Fruit fly (Drosophila melanogaster) whole organism, embryonic: ENCODE data around the gene CG2608.
A peak's percentile ranks its signal among the peaks of the same experiment; 100 is the strongest.

Source experiments
- Atf6 ChIP-seq: fragments of 200-800 bp; sonication (Bioruptor generic); IDR thresholded peaks from 2 replicates; pipeline ENCODE4 v1.3.6; 2022; ENCODE audit warnings: missing biosample characterization, missing genetic modification characterization
- B-H2 ChIP-seq: fragments of 200-800 bp; sonication (Bioruptor generic); optimal IDR thresholded peaks from 2 replicates; lab custom pipeline; 2018; ENCODE audit warnings: missing biosample characterization, mild to moderate bottlenecking, missing genetic modification characterization
- CG10147 ChIP-seq: fragments of 200-800 bp; sonication (Bioruptor generic); optimal IDR thresholded peaks from 2 replicates; lab custom pipeline; 2019; ENCODE audit warnings: missing biosample characterization, mild to moderate bottlenecking, missing genetic modification characterization, moderate library complexity
- CG11696 ChIP-seq: fragments of 200-800 bp; sonication (Bioruptor generic); IDR thresholded peaks from 2 replicates; pipeline ENCODE4 v1.3.6; 2022; ENCODE audit warnings: missing biosample characterization, missing genetic modification characterization
- CG12236 ChIP-seq: fragments of 200-800 bp; sonication (Bioruptor generic); optimal IDR thresholded peaks from 2 replicates; lab custom pipeline; 2016; ENCODE audit warnings: missing biosample characterization, missing genetic modification characterization
- CG12744 ChIP-seq: fragments of 200-800 bp; sonication (Bioruptor generic); optimal IDR thresholded peaks from 2 replicates; lab custom pipeline; 2016; ENCODE audit warnings: missing biosample characterization, missing genetic modification characterization
- CG13287 ChIP-seq: fragments of 200-800 bp; sonication (Bioruptor generic); IDR thresholded peaks from 2 replicates; pipeline ENCODE4 v1.3.6; 2022; ENCODE audit warnings: missing biosample characterization, missing genetic modification characterization; ENCODE audit not compliant: partially characterized antibody
- CG15479 ChIP-seq: fragments of 200-800 bp; sonication (Bioruptor generic); optimal IDR thresholded peaks from 3 replicates; lab custom pipeline; 2019; ENCODE audit warnings: missing biosample characterization, mild to moderate bottlenecking, missing genetic modification characterization, moderate library complexity
- CG15514 ChIP-seq: fragments of 200-800 bp; sonication (Bioruptor generic); optimal IDR thresholded peaks from 3 replicates; lab custom pipeline; 2017; ENCODE audit warnings: missing biosample characterization, missing genetic modification characterization, mild to moderate bottlenecking, moderate library complexity, missing genetic modification reagents
- CG17612 ChIP-seq: fragments of 200-800 bp; sonication (Bioruptor generic); IDR thresholded peaks from 2 replicates; pipeline ENCODE4 v1.3.6; 2022; ENCODE audit warnings: missing biosample characterization, missing genetic modification characterization
- CG17829 ChIP-seq: fragments of 200-800 bp; optimal IDR thresholded peaks from 2 replicates; lab custom pipeline; 2019; ENCODE audit warnings: missing biosample characterization, mild to moderate bottlenecking, missing genetic modification characterization, moderate library complexity
- CG18011 ChIP-seq: fragments of 200-800 bp; sonication (Bioruptor generic); optimal IDR thresholded peaks from 2 replicates; lab custom pipeline; 2017; ENCODE audit warnings: missing biosample characterization, missing genetic modification characterization, mild to moderate bottlenecking, moderate library complexity, missing genotype
- CG18262 ChIP-seq: fragments of 200-800 bp; optimal IDR thresholded peaks from 3 replicates; lab custom pipeline; 2019; ENCODE audit warnings: missing biosample characterization, mild to moderate bottlenecking, missing genetic modification characterization, moderate library complexity
- CG2199 ChIP-seq: fragments of 200-800 bp; sonication (Bioruptor generic); IDR thresholded peaks from 3 replicates; pipeline ENCODE4 v1.3.6; 2022; ENCODE audit warnings: missing biosample characterization, missing genetic modification characterization
- CG3163 ChIP-seq: fragments of 200-800 bp; sonication (Bioruptor generic); optimal IDR thresholded peaks from 3 replicates; lab custom pipeline; 2016; ENCODE audit warnings: missing biosample characterization, missing genetic modification characterization
- CG34224 ChIP-seq: fragments of 200-800 bp; sonication (Bioruptor generic); IDR thresholded peaks from 3 replicates; pipeline ENCODE4 v1.3.6; 2022; ENCODE audit warnings: missing biosample characterization, missing genetic modification characterization; ENCODE audit not compliant: partially characterized antibody
- CG4730 ChIP-seq: fragments of 200-800 bp; sonication (Bioruptor generic); IDR thresholded peaks from 2 replicates; pipeline ENCODE4 v1.3.6; 2022; ENCODE audit warnings: missing biosample characterization, missing genetic modification characterization
- CG5245 ChIP-seq: fragments of 200-800 bp; sonication (Bioruptor generic); optimal IDR thresholded peaks from 3 replicates; lab custom pipeline; 2016; ENCODE audit warnings: missing biosample characterization, missing genetic modification characterization
- CG5953 ChIP-seq: fragments of 200-800 bp; sonication (Bioruptor generic); IDR thresholded peaks from 2 replicates; pipeline ENCODE4 v1.3.6; 2022; ENCODE audit warnings: missing biosample characterization, missing genetic modification characterization
- CG6272 ChIP-seq: fragments of 200-800 bp; sonication (Bioruptor generic); IDR thresholded peaks from 2 replicates; pipeline ENCODE4 v1.3.6; 2022; ENCODE audit warnings: missing biosample characterization, missing genetic modification characterization
- CG6765 ChIP-seq: fragments of 200-800 bp; sonication (Bioruptor generic); optimal IDR thresholded peaks from 3 replicates; lab custom pipeline; 2017; ENCODE audit warnings: missing biosample characterization, mild to moderate bottlenecking, missing genetic modification characterization
- CG7963 ChIP-seq: fragments of 200-800 bp; sonication (Bioruptor generic); IDR thresholded peaks from 3 replicates; pipeline ENCODE4 v1.3.6; 2022; ENCODE audit warnings: missing biosample characterization, missing genetic modification characterization; ENCODE audit not compliant: partially characterized antibody
- CG9609 ChIP-seq: fragments of 200-800 bp; sonication (Bioruptor generic); optimal IDR thresholded peaks from 3 replicates; lab custom pipeline; 2016; ENCODE audit warnings: missing biosample characterization, missing genetic modification characterization
- Dad ChIP-seq: fragments of 200-800 bp; sonication (Bioruptor generic); optimal IDR thresholded peaks from 3 replicates; lab custom pipeline; 2016; ENCODE audit warnings: missing biosample characterization, missing genetic modification characterization
- E2f2 ChIP-seq: fragments of 200-800 bp; sonication (Bioruptor generic); IDR thresholded peaks from 2 replicates; pipeline ENCODE4 v1.3.6; 2022; ENCODE audit warnings: missing biosample characterization, missing genetic modification characterization
- Ets65A ChIP-seq: fragments of 200-800 bp; sonication (Bioruptor generic); peaks from one replicate; lab custom pipeline; 2016; ENCODE audit warnings: missing biosample characterization, missing genetic modification characterization
- Max ChIP-seq: fragments of 200-800 bp; sonication (Bioruptor generic); optimal IDR thresholded peaks from 2 replicates; lab custom pipeline; 2016; ENCODE audit warnings: missing biosample characterization, mild to moderate bottlenecking, missing genetic modification characterization
- Mrtf ChIP-seq: fragments of 200-800 bp; sonication (Bioruptor generic); IDR thresholded peaks from 3 replicates; pipeline ENCODE4 v1.3.6; 2022; ENCODE audit warnings: missing biosample characterization, missing genetic modification characterization
- PHDP ChIP-seq: fragments of 200-800 bp; sonication (Bioruptor generic); optimal IDR thresholded peaks from 3 replicates; lab custom pipeline; 2018; ENCODE audit warnings: missing biosample characterization, mild to moderate bottlenecking, missing genetic modification characterization, moderate library complexity
- Rfx ChIP-seq: fragments of 200-800 bp; sonication (Bioruptor generic); IDR thresholded peaks from 2 replicates; pipeline ENCODE4 v1.3.6; 2022; ENCODE audit warnings: missing biosample characterization, missing genetic modification characterization
- Sox100B ChIP-seq: fragments of 200-800 bp; sonication (Bioruptor generic); optimal IDR thresholded peaks from 3 replicates; lab custom pipeline; 2018; ENCODE audit warnings: missing biosample characterization, mild to moderate bottlenecking, missing genetic modification characterization
- Ssrp ChIP-seq: fragments of 200-800 bp; sonication (Bioruptor generic); optimal IDR thresholded peaks from 2 replicates; lab custom pipeline; 2018; ENCODE audit warnings: missing biosample characterization, mild to moderate bottlenecking, missing genetic modification characterization, moderate library complexity
- Trl ChIP-seq, 3 experiments: fragments of >200 bp in 2 of 3; fragments of 200-800 bp in 1 of 3; sonication (Bioruptor generic) in 1 of 3; optimal IDR thresholded peaks; 2 replicates in 1 of 3; 3 replicates in 2 of 3; lab custom pipeline; 2016 to 2017; ENCODE audit warnings: missing biosample characterization in 1 of 3, missing genetic modification characterization in 1 of 3
- aop ChIP-seq: fragments of 200-800 bp; sonication (Bioruptor generic); IDR thresholded peaks from 2 replicates; pipeline ENCODE4 v1.3.6; 2022; ENCODE audit warnings: missing biosample characterization, missing genetic modification characterization
- chm ChIP-seq: fragments of 200-800 bp; sonication (Bioruptor generic); IDR thresholded peaks from 2 replicates; pipeline ENCODE4 v1.3.6; 2022; ENCODE audit warnings: missing biosample characterization, missing genetic modification characterization
- crc ChIP-seq: fragments of 200-800 bp; sonication (Bioruptor generic); optimal IDR thresholded peaks from 2 replicates; lab custom pipeline; 2016; ENCODE audit warnings: missing biosample characterization, missing genetic modification characterization
- dm ChIP-seq: fragments of 200-800 bp; sonication (Bioruptor generic); optimal IDR thresholded peaks from 3 replicates; lab custom pipeline; 2016; ENCODE audit warnings: missing biosample characterization, missing genetic modification characterization
- exex ChIP-seq: fragments of 200-800 bp; sonication (Bioruptor generic); optimal IDR thresholded peaks from 4 replicates; lab custom pipeline; 2018; ENCODE audit warnings: missing biosample characterization, mild to moderate bottlenecking, missing genetic modification characterization, moderate library complexity
- fd64A ChIP-seq: fragments of 200-800 bp; sonication (Bioruptor generic); optimal IDR thresholded peaks from 3 replicates; lab custom pipeline; 2018; ENCODE audit warnings: missing biosample characterization, mild to moderate bottlenecking, missing genetic modification characterization
- jigr1 ChIP-seq: fragments of 200-800 bp; sonication (Bioruptor generic); IDR thresholded peaks from 3 replicates; pipeline ENCODE4 v1.3.6; 2022; ENCODE audit warnings: missing biosample characterization, missing genetic modification characterization
- knrl ChIP-seq: fragments of 200-800 bp; sonication (Bioruptor generic); IDR thresholded peaks from 3 replicates; pipeline ENCODE4 v1.3.6; 2022; ENCODE audit warnings: missing biosample characterization, missing genetic modification characterization; ENCODE audit not compliant: partially characterized antibody
- lbe ChIP-seq: fragments of 200-800 bp; sonication (Bioruptor generic); optimal IDR thresholded peaks from 2 replicates; lab custom pipeline; 2016; ENCODE audit warnings: missing biosample characterization, mild to moderate bottlenecking, missing genetic modification characterization
- lilli ChIP-seq: fragments of 200-800 bp; sonication (Bioruptor generic); optimal IDR thresholded peaks from 3 replicates; lab custom pipeline; 2016; ENCODE audit warnings: missing biosample characterization, missing genetic modification characterization
- mld ChIP-seq: fragments of 200-800 bp; sonication (Bioruptor generic); IDR thresholded peaks from 3 replicates; pipeline ENCODE4 v1.3.6; 2022; ENCODE audit warnings: missing biosample characterization, missing genetic modification characterization; ENCODE audit not compliant: partially characterized antibody
- repo ChIP-seq: fragments of 200-800 bp; sonication (Bioruptor generic); optimal IDR thresholded peaks from 2 replicates; lab custom pipeline; 2016; ENCODE audit warnings: missing biosample characterization, missing genetic modification characterization
- rib ChIP-seq: fragments of 200-800 bp; sonication (Bioruptor generic); IDR thresholded peaks from 2 replicates; pipeline ENCODE4 v1.3.6; 2022; ENCODE audit warnings: missing biosample characterization, missing genetic modification characterization
- scrt ChIP-seq: fragments of 200-800 bp; sonication (Bioruptor generic); optimal IDR thresholded peaks from 2 replicates; lab custom pipeline; 2018; ENCODE audit warnings: missing biosample characterization, mild to moderate bottlenecking, missing genetic modification characterization, moderate library complexity
- sens-2 ChIP-seq: fragments of 200-800 bp; sonication (Bioruptor generic); IDR thresholded peaks from 2 replicates; pipeline ENCODE4 v1.3.6; 2022; ENCODE audit warnings: missing biosample characterization, missing genetic modification characterization
- sob ChIP-seq: fragments of 200-800 bp; sonication (Bioruptor generic); IDR thresholded peaks from 2 replicates; pipeline ENCODE4 v1.3.6; 2022; ENCODE audit warnings: missing biosample characterization, missing genetic modification characterization
- tap ChIP-seq: fragments of 200-800 bp; optimal IDR thresholded peaks from 3 replicates; lab custom pipeline; 2019; ENCODE audit warnings: missing biosample characterization, mild to moderate bottlenecking, missing genetic modification characterization, moderate library complexity
- tio ChIP-seq: fragments of 200-800 bp; sonication (Bioruptor generic); optimal IDR thresholded peaks from 2 replicates; lab custom pipeline; 2017; ENCODE audit warnings: missing biosample characterization, missing genetic modification characterization, inconsistent platforms
- usp ChIP-seq: fragments of >200 bp; optimal IDR thresholded peaks from 2 replicates; lab custom pipeline; 2017; ENCODE audit warnings: missing biosample characterization, missing genetic modification characterization

Gene CG2608

DNA sequence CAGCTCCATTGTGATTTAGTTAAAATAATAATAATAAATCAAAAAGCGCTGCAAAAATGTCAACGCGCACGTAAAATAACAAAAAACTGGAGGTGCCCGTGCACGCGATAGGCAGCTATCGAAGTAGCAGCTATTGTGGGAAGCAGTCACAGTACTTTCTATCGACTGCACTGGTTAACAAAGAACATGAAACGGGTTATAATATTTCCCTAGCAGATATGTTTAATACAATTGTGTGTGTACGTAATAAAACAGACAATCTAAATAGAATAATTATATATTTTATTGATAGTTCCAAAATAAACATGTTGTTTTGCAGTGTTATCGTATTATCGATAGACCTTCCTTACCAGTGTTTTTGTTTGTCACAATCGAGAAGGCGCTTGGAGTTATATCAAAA, 30.3 kb downstream of the CG2608 start, which contains the start of the genes CG31678 and IKKepsilon (continued):
- TF ChIP-seq fd64A (GFP tag; lab: Kevin White, UChicago) = no peak
- TF ChIP-seq crc = no peak
- peak; percentile 74; the same call in 2 of the 3 replicates for TF ChIP-seq mld (GFP tag; lab: Robert Waterston, UW)
- TF ChIP-seq E2f2 = peak; percentile 49
- TF ChIP-seq Rfx (GFP tag; lab: Robert Waterston, UW) = peak; percentile 59
- TF ChIP-seq CG18011 = no peak
- no peak for TF ChIP-seq CG5953
- TF ChIP-seq CG5245 = no peak
- peak; percentile 91 for TF ChIP-seq knrl
- no peak for TF ChIP-seq CG17612 (GFP tag; lab: Robert Waterston, UW)
- no peak for TF ChIP-seq CG12744 (GFP tag; lab: Kevin White, UChicago)
- peak; percentile 44 for TF ChIP-seq lilli
- peak; percentile 61 for TF ChIP-seq Max (GFP tag; lab: Kevin White, UChicago)
- no peak for TF ChIP-seq Trl (optimal IDR thresholded peaks at IDR 0.05; lab: Kevin White, UChicago)
- TF ChIP-seq Trl (GFP tag; optimal IDR thresholded peaks at IDR 0.05; lab: Kevin White, UChicago) = no peak
- peak; percentile 59 for TF ChIP-seq Ets65A (GFP tag; lab: Kevin White, UChicago)
- peak; percentile 30 for TF ChIP-seq PHDP (tag; lab: Kevin White, UChicago)
- TF ChIP-seq CG9609 = no peak
- no peak for TF ChIP-seq usp (GFP tag; lab: Kevin White, UChicago)
- TF ChIP-seq CG6272 = no peak
- peak; percentile 0 for TF ChIP-seq Sox100B (GFP tag; lab: Kevin White, UChicago)
- peak; percentile 93 for TF ChIP-seq CG34224 (GFP tag; lab: Robert Waterston, UW)
- TF ChIP-seq CG11696 (GFP tag; lab: Robert Waterston, UW) = no peak
- TF ChIP-seq sens-2 (GFP tag; lab: Robert Waterston, UW) = no peak
- peak; percentile 58 for TF ChIP-seq CG15514 (GFP tag; lab: Kevin White, UChicago)
- TF ChIP-seq tap = no peak
- peak; percentile 40 for TF ChIP-seq lbe (GFP tag; lab: Kevin White, UChicago)
- no peak for TF ChIP-seq CG6765
- TF ChIP-seq CG10147 (GFP tag; lab: Kevin White, UChicago) = peak; percentile 29
- TF ChIP-seq tio (GFP tag; lab: Kevin White, UChicago) = no peak
- no peak for TF ChIP-seq dm
- TF ChIP-seq B-H2 (GFP tag; lab: Kevin White, UChicago) = no peak
- TF ChIP-seq repo (GFP tag; lab: Kevin White, UChicago) = no peak
- no peak for TF ChIP-seq exex (tag; lab: Kevin White, UChicago)
- TF ChIP-seq CG17829 (tag; lab: Kevin White, UChicago) = peak; percentile 63
- no peak for TF ChIP-seq jigr1 (GFP tag; lab: Robert Waterston, UW)
- no peak for TF ChIP-seq chm (GFP tag; lab: Robert Waterston, UW)
- TF ChIP-seq sob (GFP tag; lab: Robert Waterston, UW) = peak; percentile 57
- no peak for TF ChIP-seq CG3163 (GFP tag; lab: Kevin White, UChicago)
- no peak for TF ChIP-seq Atf6 (GFP tag; lab: Robert Waterston, UW)
- no peak for TF ChIP-seq scrt (GFP tag; lab: Kevin White, UChicago)
- TF ChIP-seq Dad (GFP tag; lab: Kevin White, UChicago) = no peak
- TF ChIP-seq Ssrp (tag; lab: Kevin White, UChicago) = no peak
- peak; percentile 96 for TF ChIP-seq CG13287
- TF ChIP-seq CG7963 = peak; percentile 87
- no peak for TF ChIP-seq Mrtf (GFP tag; lab: Robert Waterston, UW)
- TF ChIP-seq CG4730 (GFP tag; lab: Robert Waterston, UW) = no peak
- 0 out of 3 replicates have a peak, but pooled peaks have one; percentile 54 for TF ChIP-seq CG2199
- TF ChIP-seq CG18262 = peak; percentile 35
- TF ChIP-seq CG15479 = no peak
- no peak for TF ChIP-seq CG12236 (GFP tag; lab: Kevin White, UChicago)
- TF ChIP-seq rib (GFP tag; lab: Robert Waterston, UW) = no peak
- no peak for TF ChIP-seq aop (GFP tag; lab: Robert Waterston, UW)
